Fruit fly (Drosophila melanogaster): ENCODE results near the gene CG6761.

dm6 chr3L:9689809-9690208 lies 13.6 kb downstream of the CG6761 start:
- TF ChIP-seq ttk (optimal IDR thresholded peaks at IDR 0.05) (no peak), Sin3A (optimal IDR thresholded peaks at IDR 0.05) (no peak), psq (optimal IDR thresholded peaks at IDR 0.05) (no peak), h (optimal IDR thresholded peaks at IDR 0.05) (no peak), Myc (optimal IDR thresholded peaks at IDR 0.05) (no peak)

Data from Kc167 (cell line).